Worm (Caenorhabditis elegans): ENCODE measurements around the gene fbxb-44.

The fbxb-44 gene

ce11 chrII:1500286-1500840 is 38.3 kb upstream of the fbxb-44 start, which contains the start of gene emc-1 (continued):
- TF ChIP-seq hlh-30 (tag; optimal IDR thresholded peaks at IDR 0.05; ENCODE audit: insufficient read depth) (no peak), nhr-232 (tag; optimal IDR thresholded peaks at IDR 0.05) (no peak), tbx-2 (tag; optimal IDR thresholded peaks at IDR 0.05) (peak; percentile 7), ceh-30 (tag; optimal IDR thresholded peaks at IDR 0.05) (no peak), ref-2 (tag; optimal IDR thresholded peaks at IDR 0.05) (no peak), gmeb-2 (tag; optimal IDR thresholded peaks at IDR 0.05) (no peak), hlh-8 (tag; optimal IDR thresholded peaks at IDR 0.05) (no peak), K02D7.2 (tag; optimal IDR thresholded peaks at IDR 0.05) (no peak), pha-2 (tag; optimal IDR thresholded peaks at IDR 0.05) (no peak), ets-4 (tag; optimal IDR thresholded peaks at IDR 0.05) (peak; percentile 33), unc-55 (GFP tag; optimal IDR thresholded peaks at IDR 0.05) (no peak), pros-1 (tag; optimal IDR thresholded peaks at IDR 0.05) (no peak), zip-5 (tag; optimal IDR thresholded peaks at IDR 0.05) (peak; percentile 27), ceh-18 (tag; optimal IDR thresholded peaks at IDR 0.05) (no peak), che-1 (tag; optimal IDR thresholded peaks at IDR 0.05) (no peak), pag-3 (tag; optimal IDR thresholded peaks at IDR 0.05; ENCODE audit: borderline replicate concordance) (no peak), ttx-3 (tag; optimal IDR thresholded peaks at IDR 0.05) (no peak), unc-42 (tag; optimal IDR thresholded peaks at IDR 0.05) (peak; percentile 60), hlh-13 (GFP tag; optimal IDR thresholded peaks at IDR 0.05) (no peak), elt-4 (tag; optimal IDR thresholded peaks at IDR 0.05) (no peak), ceh-34 (tag; optimal IDR thresholded peaks at IDR 0.05) (no peak), eyg-1 (tag; optimal IDR thresholded peaks at IDR 0.05) (no peak), odd-2 (tag; optimal IDR thresholded peaks at IDR 0.05) (no peak), madf-2 (tag; optimal IDR thresholded peaks at IDR 0.05) (no peak), hlh-15 (tag; optimal IDR thresholded peaks at IDR 0.05) (no peak), sox-2 (GFP tag; IDR thresholded peaks at IDR 0.05) (no peak), ceh-14 (tag; optimal IDR thresholded peaks at IDR 0.05) (peak; percentile 27), dmd-4 (tag; optimal IDR thresholded peaks at IDR 0.05; ENCODE audit: borderline replicate concordance) (no peak), nfya-1 (tag; optimal IDR thresholded peaks at IDR 0.05) (no peak), ztf-16 (tag; optimal IDR thresholded peaks at IDR 0.05) (no peak), fkh-10 (GFP tag; optimal IDR thresholded peaks at IDR 0.05) (no peak), ceh-24 (tag; optimal IDR thresholded peaks at IDR 0.05) (no peak)

ce11 chrII:1500959-1501358 is 37.7 kb upstream of the fbxb-44 start:
- TF ChIP-seq pax-1 (tag; optimal IDR thresholded peaks at IDR 0.05) (no peak), fkh-10 (GFP tag; optimal IDR thresholded peaks at IDR 0.05) (no peak), tbx-2 (tag; optimal IDR thresholded peaks at IDR 0.05) (no peak), sox-2 (GFP tag; IDR thresholded peaks at IDR 0.05) (no peak), nfya-1 (tag; optimal IDR thresholded peaks at IDR 0.05) (no peak), dve-1 (tag; optimal IDR thresholded peaks at IDR 0.05) (no peak), ets-4 (tag; optimal IDR thresholded peaks at IDR 0.05) (no peak), pag-3 (tag; optimal IDR thresholded peaks at IDR 0.05; ENCODE audit: borderline replicate concordance) (no peak), ref-2 (tag; optimal IDR thresholded peaks at IDR 0.05) (no peak), lim-6 (tag; optimal IDR thresholded peaks at IDR 0.05) (no peak), unc-3 (GFP tag; conservative IDR thresholded peaks at IDR 0.05) (no peak), unc-3 (tag; optimal IDR thresholded peaks at IDR 0.05) (no peak), che-1 (tag; optimal IDR thresholded peaks at IDR 0.05) (no peak), eyg-1 (tag; optimal IDR thresholded peaks at IDR 0.05) (no peak), hlh-6 (tag; optimal IDR thresholded peaks at IDR 0.05) (no peak), pha-4 (tag; optimal IDR thresholded peaks at IDR 0.05) (no peak), elt-2 (tag; optimal IDR thresholded peaks at IDR 0.05) (no peak), ceh-19 (GFP tag; optimal IDR thresholded peaks at IDR 0.05) (no peak), ztf-16 (tag; optimal IDR thresholded peaks at IDR 0.05) (no peak), ceh-18 (tag; optimal IDR thresholded peaks at IDR 0.05) (no peak), ceh-14 (tag; optimal IDR thresholded peaks at IDR 0.05) (no peak)

Data from whole organism, late embryonic.